Worm (Caenorhabditis elegans) whole organism, L3 larva: Measurements from ENCODE around the gene pros-1.

ENCODE experiments used
- R02D3.7 ChIP-seq: fragments of 150-350 bp; optimal IDR thresholded peaks from 2 replicates; lab custom pipeline; 2014; ENCODE audit warnings: missing biosample characterization, missing genetic modification characterization
- egl-27 ChIP-seq: sonication (generic microtip); optimal IDR thresholded peaks from 4 replicates; lab custom pipeline; 2017; ENCODE audit warnings: missing biosample characterization, missing genetic modification reagents, missing genetic modification characterization
- nhr-77 ChIP-seq: fragments of 150-350 bp; optimal IDR thresholded peaks from 2 replicates; lab custom pipeline; 2014; ENCODE audit warnings: missing biosample characterization, missing genetic modification characterization
- pha-4 ChIP-seq: fragments of 150-350 bp; optimal IDR thresholded peaks from 2 replicates; lab custom pipeline; 2014; ENCODE audit warnings: missing biosample characterization, missing genetic modification reagents, missing genetic modification characterization
- tbx-2 ChIP-seq: sonication (generic microtip); optimal IDR thresholded peaks from 2 replicates; lab custom pipeline; 2016; ENCODE audit warnings: mild to moderate bottlenecking, missing genetic modification characterization, missing compliant biosample characterization
- zag-1 ChIP-seq: fragments of 150-350 bp; optimal IDR thresholded peaks from 2 replicates; lab custom pipeline; 2014; ENCODE audit warnings: missing biosample characterization, missing genetic modification characterization

DNA sequence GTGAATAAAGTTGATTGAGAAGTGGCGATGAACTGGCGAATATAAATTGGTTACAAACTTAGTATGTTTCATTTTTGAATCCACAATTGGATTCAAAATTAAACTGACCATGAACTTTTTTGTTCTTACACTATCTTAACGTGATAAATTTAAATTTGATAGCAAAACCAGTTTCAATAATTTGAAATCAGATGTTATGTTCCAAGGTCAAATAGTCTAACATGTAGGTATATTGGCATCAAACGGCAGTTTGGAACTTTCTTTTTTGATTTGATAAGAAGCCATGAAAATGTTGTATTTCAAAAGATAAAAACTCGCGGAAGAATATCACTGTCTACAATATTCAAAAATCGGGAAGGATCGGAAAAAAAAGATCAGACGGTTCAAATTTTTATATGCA lies 31.0 kb upstream of the pros-1 start:
- no peak for TF ChIP-seq zag-1
- no peak for TF ChIP-seq pha-4
- TF ChIP-seq R02D3.7 (tag; lab: Kevin White, UChicago): no peak
- TF ChIP-seq egl-27 (tag; lab: Kevin White, UChicago): no peak
- no peak for TF ChIP-seq nhr-77 (tag; lab: Kevin White, UChicago)
- no peak for TF ChIP-seq tbx-2 (tag; lab: Kevin White, UChicago)
